Fruit fly (Drosophila melanogaster): Measurements from ENCODE around the gene ECSIT.
A peak's percentile ranks its signal among the peaks of the same experiment; 100 is the strongest.

Gene ECSIT

dm6 chr3R:5856215-5856614, at the start of gene ECSIT, which contains the start of gene disp:
TSS of gene ECSIT (plus strand) at chr3R:5856585.
TSS of gene disp (minus strand) at chr3R:5856311.
- TF ChIP-seq usp (GFP tag; optimal IDR thresholded peaks at IDR 0.05) (no peak), Jra (GFP tag; optimal IDR thresholded peaks at IDR 0.05) (no peak), lola (GFP tag; optimal IDR thresholded peaks at IDR 0.05) (no peak), CrebA (GFP tag; optimal IDR thresholded peaks at IDR 0.05; ENCODE audit: borderline replicate concordance) (no peak), brk (GFP tag; optimal IDR thresholded peaks at IDR 0.05) (no peak), Dfd (GFP tag; optimal IDR thresholded peaks at IDR 0.05) (no peak), OdsH (GFP tag; optimal IDR thresholded peaks at IDR 0.05) (peak; percentile 44), jim (GFP tag; optimal IDR thresholded peaks at IDR 0.05) (no peak), Dif (GFP tag; optimal IDR thresholded peaks at IDR 0.05; ENCODE audit: partially characterized antibody) (no peak), sv (GFP tag; optimal IDR thresholded peaks at IDR 0.05) (peak; percentile 34), Mio (GFP tag; optimal IDR thresholded peaks at IDR 0.05) (no peak), tai (GFP tag; optimal IDR thresholded peaks at IDR 0.05) (no peak), woc (GFP tag; optimal IDR thresholded peaks at IDR 0.05) (peak; percentile 83), CG9705 (GFP tag; optimal IDR thresholded peaks at IDR 0.05) (peak; percentile 38), Hnf4 (GFP tag; optimal IDR thresholded peaks at IDR 0.05) (no peak), Hr83 (GFP tag; optimal IDR thresholded peaks at IDR 0.05; ENCODE audit: poor library complexity, severe bottlenecking) (no peak), HLH106 (tag; optimal IDR thresholded peaks at IDR 0.05) (peak; percentile 61), dmrt93B (GFP tag; optimal IDR thresholded peaks at IDR 0.05) (peak; percentile 28), rgr (GFP tag; optimal IDR thresholded peaks at IDR 0.05) (no peak), GATAd (GFP tag; optimal IDR thresholded peaks at IDR 0.05) (no peak), Myc (optimal IDR thresholded peaks at IDR 0.05) (peak; percentile 98), Abd-B (GFP tag; optimal IDR thresholded peaks at IDR 0.05) (no peak), ey (GFP tag; optimal IDR thresholded peaks at IDR 0.05) (no peak), dl (GFP tag; optimal IDR thresholded peaks at IDR 0.05; ENCODE audit: insufficient read depth in 1 of 2, partially characterized antibody in 2 of 2) (no peak), foxo (GFP tag; optimal IDR thresholded peaks at IDR 0.05) (no peak), pan (optimal IDR thresholded peaks at IDR 0.05) (no peak), psq (GFP tag; optimal IDR thresholded peaks at IDR 0.05) (peak; percentile 34), fru (GFP tag; optimal IDR thresholded peaks at IDR 0.05) (no peak), Hr78 (GFP tag; optimal IDR thresholded peaks at IDR 0.05) (no peak), h (GFP tag; optimal IDR thresholded peaks at IDR 0.05) (no peak), N (GFP tag; optimal IDR thresholded peaks at IDR 0.05) (no peak), br (GFP tag; optimal IDR thresholded peaks at IDR 0.05) (peak; percentile 46), Sp1 (GFP tag; optimal IDR thresholded peaks at IDR 0.05) (no peak)

DNA sequence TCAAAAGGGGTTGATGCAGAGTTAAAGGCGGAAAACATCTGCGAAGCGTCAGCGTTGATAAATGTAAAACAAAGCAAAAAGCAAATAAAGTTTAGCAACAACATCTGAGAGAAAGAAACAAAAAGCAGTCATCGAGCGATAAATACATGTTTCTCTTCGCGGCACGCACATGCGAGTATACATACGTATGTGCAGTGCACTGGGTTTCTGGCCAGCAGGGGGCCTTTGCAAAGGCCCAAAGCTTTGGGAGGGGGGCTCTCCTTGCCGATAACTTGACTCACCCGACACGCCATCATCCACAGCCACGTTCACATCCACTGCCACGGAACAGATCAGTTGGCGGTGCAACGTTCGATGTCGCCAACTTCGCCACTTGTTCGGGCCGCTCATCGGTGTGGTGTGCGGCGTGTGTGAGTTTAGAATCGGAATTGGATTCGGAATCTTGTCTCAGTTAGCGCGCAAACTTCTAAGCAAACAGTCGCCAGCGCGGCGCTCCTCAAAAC, 43.2 kb upstream of the ECSIT start, which contains the start of gene CG42675:
Gene CG42675, plus strand, starts transcription at position 453 of the 503 bp plus-strand sequence.
- peak; percentile 25 for TF ChIP-seq CrebA (GFP tag; optimal IDR thresholded peaks at IDR 0.05; ENCODE audit: borderline replicate concordance)
- no peak for TF ChIP-seq Hr78 (GFP tag; optimal IDR thresholded peaks at IDR 0.05)

dm6 chr3R:5821243-5821642, 35.1 kb upstream of the ECSIT start, which contains the start of gene Hpr1:
TSS of gene Hpr1 (minus strand) at chr3R:5821440.
- peak; percentile 33 for TF ChIP-seq sage (GFP tag; optimal IDR thresholded peaks at IDR 0.05)
- no peak for TF ChIP-seq h (GFP tag; optimal IDR thresholded peaks at IDR 0.05)

dm6 chr3R:5821750-5822149, 34.6 kb upstream of the ECSIT start, which contains the start of gene CG46303:
TSS of gene CG46303 (plus strand) at chr3R:5821972.
- TF ChIP-seq Dif (GFP tag; optimal IDR thresholded peaks at IDR 0.05; ENCODE audit: partially characterized antibody) (no peak), h (GFP tag; optimal IDR thresholded peaks at IDR 0.05) (peak; percentile 51), N (GFP tag; optimal IDR thresholded peaks at IDR 0.05) (no peak), sv (GFP tag; optimal IDR thresholded peaks at IDR 0.05) (no peak)

- TF ChIP-seq Jra (GFP tag; optimal IDR thresholded peaks at IDR 0.05) (peak; percentile 86), lola (GFP tag; optimal IDR thresholded peaks at IDR 0.05) (no peak), br (GFP tag; optimal IDR thresholded peaks at IDR 0.05) (peak; percentile 70), h (GFP tag; optimal IDR thresholded peaks at IDR 0.05) (peak; percentile 83), Rel (GFP tag; optimal IDR thresholded peaks at IDR 0.05) (peak; percentile 25), Rel (tag; optimal IDR thresholded peaks at IDR 0.05) (peak; percentile 41), rgr (GFP tag; optimal IDR thresholded peaks at IDR 0.05) (peak; percentile 82), ey (GFP tag; optimal IDR thresholded peaks at IDR 0.05) (peak; percentile 50), sv (GFP tag; optimal IDR thresholded peaks at IDR 0.05) (peak; percentile 68), psq (GFP tag; optimal IDR thresholded peaks at IDR 0.05) (peak; percentile 68), HLH106 (tag; optimal IDR thresholded peaks at IDR 0.05) (peak; percentile 78), Dfd (GFP tag; optimal IDR thresholded peaks at IDR 0.05) (no peak), tai (GFP tag; optimal IDR thresholded peaks at IDR 0.05) (no peak), Sp1 (GFP tag; optimal IDR thresholded peaks at IDR 0.05) (peak; percentile 70), dl (GFP tag; optimal IDR thresholded peaks at IDR 0.05; ENCODE audit: insufficient read depth in 1 of 2, partially characterized antibody in 2 of 2) (no peak), dsf (GFP tag; optimal IDR thresholded peaks at IDR 0.05; ENCODE audit: borderline replicate concordance) (peak; percentile 58), brk (GFP tag; optimal IDR thresholded peaks at IDR 0.05) (peak; percentile 92), sage (GFP tag; optimal IDR thresholded peaks at IDR 0.05) (peak; percentile 78), CG32264 (GFP tag; optimal IDR thresholded peaks at IDR 0.05) (peak; percentile 21), CrebA (GFP tag; optimal IDR thresholded peaks at IDR 0.05; ENCODE audit: borderline replicate concordance) (peak; percentile 46), CG9705 (GFP tag; optimal IDR thresholded peaks at IDR 0.05) (peak; percentile 48), usp (GFP tag; optimal IDR thresholded peaks at IDR 0.05) (no peak), pan (optimal IDR thresholded peaks at IDR 0.05) (no peak), woc (GFP tag; optimal IDR thresholded peaks at IDR 0.05) (peak; percentile 76), OdsH (GFP tag; optimal IDR thresholded peaks at IDR 0.05) (peak; percentile 77), Hnf4 (GFP tag; optimal IDR thresholded peaks at IDR 0.05) (peak; percentile 88), Abd-B (GFP tag; optimal IDR thresholded peaks at IDR 0.05) (no peak), Dif (GFP tag; optimal IDR thresholded peaks at IDR 0.05; ENCODE audit: partially characterized antibody) (no peak), GATAd (GFP tag; optimal IDR thresholded peaks at IDR 0.05) (no peak)
Observed at dm6 chr3R:5824456-5824855, 31.9 kb upstream of the ECSIT start, which contains the start of the genes Sec20 and dgrn. TSS of gene Sec20 (minus strand) at chr3R:5824532. TSS of gene dgrn (plus strand) at chr3R:5824615.

All from whole organism, wandering third instar larva.